Fruit fly (Drosophila melanogaster) whole organism, embryonic: ENCODE results near the gene Vps37B.

Experiments
- Abd-B ChIP-seq: fragments of 200-800 bp; sonication (Bioruptor generic); optimal IDR thresholded peaks from 2 replicates; lab custom pipeline; 2018; ENCODE audit warnings: missing biosample characterization, mild to moderate bottlenecking, missing genetic modification characterization, moderate library complexity
- Bdp1 ChIP-seq: fragments of 200-800 bp; sonication (Bioruptor generic); optimal IDR thresholded peaks from 3 replicates; lab custom pipeline; 2016; ENCODE audit warnings: missing biosample characterization, missing genetic modification characterization
- CG10321 ChIP-seq: fragments of 200-800 bp; sonication (Bioruptor generic); IDR thresholded peaks from 2 replicates; pipeline ENCODE4 v1.3.6; 2022; ENCODE audit warnings: missing biosample characterization, missing genetic modification characterization
- CG10543 ChIP-seq: fragments of 200-800 bp; sonication (Bioruptor generic); optimal IDR thresholded peaks from 3 replicates; lab custom pipeline; 2017; ENCODE audit warnings: missing biosample characterization, mild to moderate bottlenecking, missing genetic modification characterization, moderate library complexity
- CG12104 ChIP-seq: fragments of 200-800 bp; sonication (Bioruptor generic); optimal IDR thresholded peaks from 3 replicates; lab custom pipeline; 2016; ENCODE audit warnings: missing biosample characterization, missing genetic modification characterization
- CG12155 ChIP-seq: fragments of 200-800 bp; sonication (Bioruptor generic); optimal IDR thresholded peaks from 3 replicates; lab custom pipeline; 2016; ENCODE audit warnings: missing biosample characterization, missing genetic modification characterization
- CG1233 ChIP-seq: fragments of 200-800 bp; sonication (Bioruptor generic); optimal IDR thresholded peaks from 4 replicates; lab custom pipeline; 2018; ENCODE audit warnings: missing biosample characterization, mild to moderate bottlenecking, missing genetic modification characterization
- CG13775 ChIP-seq: fragments of 200-800 bp; sonication (Bioruptor generic); optimal IDR thresholded peaks from 3 replicates; lab custom pipeline; 2017; ENCODE audit warnings: missing biosample characterization, mild to moderate bottlenecking, missing genetic modification characterization
- CG14050 ChIP-seq: fragments of 200-800 bp; sonication (Bioruptor generic); IDR thresholded peaks from 3 replicates; pipeline ENCODE4 v1.3.6; 2022; ENCODE audit warnings: missing biosample characterization, missing genetic modification characterization
- CG14441 ChIP-seq: fragments of 200-800 bp; sonication (Bioruptor generic); IDR thresholded peaks from 2 replicates; pipeline ENCODE4 v1.3.6; 2022; ENCODE audit warnings: missing biosample characterization, missing genetic modification characterization
- CG17361 ChIP-seq: fragments of 200-800 bp; sonication (Bioruptor generic); IDR thresholded peaks from 3 replicates; pipeline ENCODE4 v1.3.6; 2022; ENCODE audit warnings: missing biosample characterization, missing genetic modification characterization
- CG18619 ChIP-seq: fragments of 200-800 bp; sonication (Bioruptor generic); optimal IDR thresholded peaks from 3 replicates; lab custom pipeline; 2017; ENCODE audit warnings: missing biosample characterization, mild to moderate bottlenecking, missing genetic modification characterization
- CG2712 ChIP-seq: fragments of 200-800 bp; optimal IDR thresholded peaks from 3 replicates; lab custom pipeline; 2019; ENCODE audit warnings: missing biosample characterization, mild to moderate bottlenecking, missing genetic modification characterization, moderate library complexity
- CG31388 ChIP-seq: fragments of 200-800 bp; sonication (Bioruptor generic); optimal IDR thresholded peaks from 2 replicates; lab custom pipeline; 2016; ENCODE audit warnings: missing biosample characterization, missing genetic modification characterization
- CG7745 ChIP-seq: fragments of 200-800 bp; sonication (Bioruptor generic); optimal IDR thresholded peaks from 2 replicates; lab custom pipeline; 2018; ENCODE audit warnings: missing biosample characterization, mild to moderate bottlenecking, missing genetic modification characterization, moderate library complexity
- CG7786 ChIP-seq: fragments of 200-800 bp; sonication (Bioruptor generic); optimal IDR thresholded peaks from 2 replicates; lab custom pipeline; 2016; ENCODE audit warnings: missing biosample characterization, missing genetic modification characterization
- CG8924 ChIP-seq: fragments of 200-800 bp; optimal IDR thresholded peaks from 3 replicates; lab custom pipeline; 2019; ENCODE audit warnings: missing biosample characterization, mild to moderate bottlenecking, missing genetic modification characterization, moderate library complexity
- CG9215 ChIP-seq: fragments of 200-800 bp; sonication (Bioruptor generic); IDR thresholded peaks from 2 replicates; pipeline ENCODE4 v1.3.6; 2022; ENCODE audit warnings: missing biosample characterization, missing genetic modification characterization
- CG9932 ChIP-seq: fragments of 200-800 bp; sonication (Bioruptor generic); IDR thresholded peaks from 2 replicates; pipeline ENCODE4 v1.3.6; 2022; ENCODE audit warnings: missing biosample characterization, missing genetic modification characterization
- CHES-1-like ChIP-seq: fragments of 200-800 bp; sonication (Bioruptor generic); optimal IDR thresholded peaks from 2 replicates; lab custom pipeline; 2016; ENCODE audit warnings: missing biosample characterization, missing genetic modification characterization
- Dek ChIP-seq: fragments of 200-800 bp; sonication (Bioruptor generic); optimal IDR thresholded peaks from 3 replicates; lab custom pipeline; 2019; ENCODE audit warnings: missing biosample characterization, mild to moderate bottlenecking, missing genetic modification characterization, moderate library complexity
- Eip74EF ChIP-seq, 2 experiments: fragments of 200-800 bp in 1 of 2; fragments of >200 bp in 1 of 2; sonication (Bioruptor generic) in 1 of 2; optimal IDR thresholded peaks; 2 replicates each; lab custom pipeline; 2017 to 2019; ENCODE audit warnings: missing biosample characterization in 2 of 2, missing genetic modification characterization in 2 of 2, mild to moderate bottlenecking in 1 of 2, moderate library complexity in 1 of 2
- Elba2 ChIP-seq: fragments of 200-800 bp; sonication (Bioruptor generic); optimal IDR thresholded peaks from 3 replicates; lab custom pipeline; 2016; ENCODE audit warnings: missing biosample characterization, missing genetic modification characterization
- H15 ChIP-seq: fragments of 200-800 bp; sonication (Bioruptor generic); IDR thresholded peaks from 3 replicates; pipeline ENCODE4 v1.3.6; 2022; ENCODE audit warnings: missing biosample characterization, missing genetic modification characterization
- Hand ChIP-seq: fragments of 200-800 bp; sonication (Bioruptor generic); optimal IDR thresholded peaks from 2 replicates; lab custom pipeline; 2017; ENCODE audit warnings: mild to moderate bottlenecking, missing biosample characterization, missing genetic modification reagents, missing genetic modification characterization
- HmgZ ChIP-seq: fragments of 200-800 bp; sonication (Bioruptor generic); optimal IDR thresholded peaks from 2 replicates; lab custom pipeline; 2018; ENCODE audit warnings: missing biosample characterization, mild to moderate bottlenecking, missing genetic modification characterization
- Hsf ChIP-seq: fragments of 200-800 bp; sonication (Bioruptor generic); optimal IDR thresholded peaks from 3 replicates; lab custom pipeline; 2016; ENCODE audit warnings: missing biosample characterization, missing genetic modification characterization
- Lhr ChIP-seq: fragments of 200-800 bp; sonication (Bioruptor generic); optimal IDR thresholded peaks from 3 replicates; lab custom pipeline; 2017; ENCODE audit warnings: mild to moderate bottlenecking, missing biosample characterization, missing genetic modification reagents, missing genetic modification characterization
- Max ChIP-seq: fragments of 200-800 bp; sonication (Bioruptor generic); optimal IDR thresholded peaks from 2 replicates; lab custom pipeline; 2016; ENCODE audit warnings: missing biosample characterization, mild to moderate bottlenecking, missing genetic modification characterization
- Med ChIP-seq: fragments of 200-800 bp; sonication (Bioruptor generic); peaks from one replicate; lab custom pipeline; 2016; ENCODE audit warnings: missing biosample characterization, missing genetic modification characterization, mild to moderate bottlenecking, inconsistent platforms, moderate library complexity
- Ravus ChIP-seq: fragments of 200-800 bp; sonication (Bioruptor generic); IDR thresholded peaks from 2 replicates; pipeline ENCODE4 v1.3.6; 2022; ENCODE audit warnings: missing biosample characterization, missing genetic modification characterization
- Ssrp ChIP-seq: fragments of 200-800 bp; sonication (Bioruptor generic); optimal IDR thresholded peaks from 2 replicates; lab custom pipeline; 2018; ENCODE audit warnings: missing biosample characterization, mild to moderate bottlenecking, missing genetic modification characterization, moderate library complexity
- Vsx1 ChIP-seq: fragments of 200-800 bp; sonication (Bioruptor generic); optimal IDR thresholded peaks from 2 replicates; lab custom pipeline; 2017; ENCODE audit warnings: missing biosample characterization, mild to moderate bottlenecking, missing genetic modification characterization, missing genetic modification reagents
- az2 ChIP-seq: fragments of 200-800 bp; sonication (Bioruptor generic); optimal IDR thresholded peaks from 3 replicates; lab custom pipeline; 2016; ENCODE audit warnings: missing biosample characterization, missing genetic modification characterization
- bsh ChIP-seq, 2 experiments: fragments of 200-800 bp; sonication (Bioruptor generic); optimal IDR thresholded peaks; 2 replicates each; lab custom pipeline; 2017 to 2018; ENCODE audit warnings: mild to moderate bottlenecking in 2 of 2, missing biosample characterization in 2 of 2, missing genetic modification characterization in 2 of 2, moderate library complexity in 1 of 2
- chn ChIP-seq: fragments of 200-800 bp; sonication (Bioruptor generic); optimal IDR thresholded peaks from 2 replicates; lab custom pipeline; 2016; ENCODE audit warnings: missing biosample characterization, missing genetic modification characterization
- ci ChIP-seq: fragments of 200-800 bp; sonication (Bioruptor generic); IDR thresholded peaks from 3 replicates; pipeline ENCODE4 v1.3.6; 2022; ENCODE audit warnings: missing biosample characterization, missing genetic modification characterization
- eyg ChIP-seq: fragments of 200-800 bp; sonication (Bioruptor generic); optimal IDR thresholded peaks from 3 replicates; lab custom pipeline; 2016; ENCODE audit warnings: missing biosample characterization, missing genetic modification characterization
- ftz-f1 ChIP-seq: fragments of 200-800 bp; sonication (Bioruptor generic); optimal IDR thresholded peaks from 2 replicates; lab custom pipeline; 2016; ENCODE audit warnings: missing biosample characterization, missing genetic modification characterization
- nmo ChIP-seq: fragments of 200-800 bp; sonication (Bioruptor generic); optimal IDR thresholded peaks from 2 replicates; lab custom pipeline; 2018; ENCODE audit warnings: missing biosample characterization, mild to moderate bottlenecking, missing genetic modification characterization, moderate library complexity
- oc ChIP-seq: fragments of 200-800 bp; sonication (Bioruptor generic); optimal IDR thresholded peaks from 2 replicates; lab custom pipeline; 2018; ENCODE audit warnings: missing biosample characterization, mild to moderate bottlenecking, missing genetic modification characterization, moderate library complexity
- pnt ChIP-seq: fragments of 200-800 bp; sonication (Bioruptor generic); optimal IDR thresholded peaks from 3 replicates; lab custom pipeline; 2016; ENCODE audit warnings: missing biosample characterization, missing genetic modification characterization
- run ChIP-seq: fragments of 200-800 bp; sonication (Bioruptor generic); optimal IDR thresholded peaks from 3 replicates; lab custom pipeline; 2018; ENCODE audit warnings: missing biosample characterization, mild to moderate bottlenecking, missing genetic modification characterization
- sima ChIP-seq: fragments of 200-800 bp; sonication (Bioruptor generic); optimal IDR thresholded peaks from 2 replicates; lab custom pipeline; 2016; ENCODE audit warnings: missing biosample characterization, missing genetic modification characterization
- tx ChIP-seq: fragments of 200-800 bp; sonication (Bioruptor generic); optimal IDR thresholded peaks from 2 replicates; lab custom pipeline; 2016; ENCODE audit warnings: missing biosample characterization, missing genetic modification characterization
- vvl ChIP-seq: fragments of 200-800 bp; sonication (Bioruptor generic); IDR thresholded peaks from 2 replicates; pipeline ENCODE4 v1.3.6; 2022; ENCODE audit warnings: missing biosample characterization, missing genetic modification characterization
- wek ChIP-seq: fragments of 200-800 bp; sonication (Bioruptor generic); optimal IDR thresholded peaks from 3 replicates; lab custom pipeline; 2018; ENCODE audit warnings: missing biosample characterization, mild to moderate bottlenecking, missing genetic modification characterization, moderate library complexity
- zen2 ChIP-seq: fragments of 200-800 bp; sonication (Bioruptor generic); IDR thresholded peaks from 3 replicates; pipeline ENCODE4 v1.3.6; 2022; ENCODE audit warnings: missing biosample characterization, missing genetic modification characterization; ENCODE audit not compliant: partially characterized antibody
- zf30C ChIP-seq: fragments of 200-800 bp; sonication (Bioruptor generic); optimal IDR thresholded peaks from 3 replicates; lab custom pipeline; 2018; ENCODE audit warnings: missing biosample characterization, mild to moderate bottlenecking, missing genetic modification characterization

Gene Vps37B

dm6 chr3R:5211901-5212758, 13.8 kb upstream of the Vps37B start (continued):
- TF ChIP-seq sima (GFP tag; lab: Kevin White, UChicago) (no peak), Hsf (peak; percentile 81), az2 (GFP tag; lab: Kevin White, UChicago) (peak; percentile 81), nmo (GFP tag; lab: Kevin White, UChicago) (peak; percentile 85), CG10321 (GFP tag; lab: Robert Waterston, UW) (no peak), CG1233 (GFP tag; lab: Kevin White, UChicago) (peak; percentile 82), Ravus (GFP tag; lab: Robert Waterston, UW) (no peak), bsh (GFP tag; optimal IDR thresholded peaks at IDR 0.05; lab: Kevin White, UChicago) (peak in 1 of 2 experiments; percentile 79), CG9215 (no peak), ftz-f1 (GFP tag; lab: Kevin White, UChicago) (no peak), Max (GFP tag; lab: Kevin White, UChicago) (peak; percentile 53), CG8924 (tag; lab: Kevin White, UChicago) (peak; percentile 89), Bdp1 (GFP tag; lab: Kevin White, UChicago) (peak; percentile 75), Hand (GFP tag; lab: Kevin White, UChicago) (no peak), CG12104 (GFP tag; lab: Kevin White, UChicago) (peak; percentile 37), H15 (GFP tag; lab: Robert Waterston, UW) (peak; percentile 60; the same call in 1 of the 3 replicates), ci (GFP tag; lab: Robert Waterston, UW) (peak; percentile 81), CG17361 (peak; percentile 87), Eip74EF (GFP tag; optimal IDR thresholded peaks at IDR 0.05; lab: Kevin White, UChicago) (no peak), zf30C (GFP tag; lab: Kevin White, UChicago) (peak; percentile 100), wek (peak; percentile 46), CG9932 (no peak), tx (GFP tag; lab: Kevin White, UChicago) (peak; percentile 60), Lhr (GFP tag; lab: Kevin White, UChicago) (peak; percentile 45), CG2712 (tag; lab: Kevin White, UChicago) (peak; percentile 95), CG13775 (peak; percentile 85), Med (peak; percentile 87), vvl (GFP tag; lab: Robert Waterston, UW) (peak; percentile 76), eyg (GFP tag; lab: Kevin White, UChicago) (no peak), CG14050 (GFP tag; lab: Robert Waterston, UW) (peak; percentile 24; the same call in 1 of the 3 replicates), CG12155 (GFP tag; lab: Kevin White, UChicago) (peak; percentile 59), Abd-B (GFP tag; lab: Kevin White, UChicago) (peak; percentile 74), Vsx1 (GFP tag; lab: Kevin White, UChicago) (peak; percentile 34), Ssrp (tag; lab: Kevin White, UChicago) (peak; percentile 79), zen2 (GFP tag; lab: Robert Waterston, UW) (no peak), CG18619 (GFP tag; lab: Kevin White, UChicago) (peak; percentile 38), CG10543 (GFP tag; lab: Kevin White, UChicago) (peak; percentile 6), CG7745 (tag; lab: Kevin White, UChicago) (peak; percentile 52), chn (peak; percentile 91), oc (tag; lab: Kevin White, UChicago) (peak; percentile 11), Elba2 (GFP tag; lab: Kevin White, UChicago) (peak; percentile 90), run (tag; lab: Kevin White, UChicago) (no peak), CHES-1-like (peak; percentile 69), pnt (GFP tag; lab: Kevin White, UChicago) (peak; percentile 89), CG31388 (GFP tag; lab: Kevin White, UChicago) (peak; percentile 26), CG7786 (GFP tag; lab: Kevin White, UChicago) (peak; percentile 69), Dek (tag; lab: Kevin White, UChicago) (no peak), CG14441 (GFP tag; lab: Robert Waterston, UW) (no peak), HmgZ (tag; lab: Kevin White, UChicago) (no peak)
